Worm (Caenorhabditis elegans): ENCODE data around the gene din-1.

DNA sequence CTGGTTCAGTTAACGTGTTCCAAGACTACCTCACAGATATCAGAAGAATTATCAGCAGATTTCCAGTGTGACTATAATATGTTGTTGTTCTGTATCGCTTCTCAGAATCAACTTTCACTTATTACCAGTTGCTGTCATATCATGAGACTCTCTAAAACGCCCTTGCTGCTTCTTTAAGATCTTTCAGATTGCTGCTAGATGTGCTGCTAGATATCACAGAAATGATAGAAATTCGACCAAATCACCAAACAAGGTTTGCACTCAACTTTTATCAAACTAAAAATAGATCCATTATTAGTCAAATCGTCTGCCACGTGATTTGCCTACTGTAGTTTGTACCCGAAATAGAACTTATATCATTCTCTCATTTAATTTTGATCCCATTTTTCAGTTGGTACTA, 11.1 kb upstream of the din-1 start:
- TF ChIP-seq unc-62 (GFP tag; optimal IDR thresholded peaks at IDR 0.05) (no peak), elt-1 (tag; optimal IDR thresholded peaks at IDR 0.05; ENCODE audit: borderline replicate concordance, insufficient read depth) (no peak), hlh-1 (tag; optimal IDR thresholded peaks at IDR 0.05) (no peak)

Measured in whole organism, mixed stage, embryonic.